Comparison of ENCODE assay signal across 4 fruit fly cellular contexts in the genomic region with DNA sequence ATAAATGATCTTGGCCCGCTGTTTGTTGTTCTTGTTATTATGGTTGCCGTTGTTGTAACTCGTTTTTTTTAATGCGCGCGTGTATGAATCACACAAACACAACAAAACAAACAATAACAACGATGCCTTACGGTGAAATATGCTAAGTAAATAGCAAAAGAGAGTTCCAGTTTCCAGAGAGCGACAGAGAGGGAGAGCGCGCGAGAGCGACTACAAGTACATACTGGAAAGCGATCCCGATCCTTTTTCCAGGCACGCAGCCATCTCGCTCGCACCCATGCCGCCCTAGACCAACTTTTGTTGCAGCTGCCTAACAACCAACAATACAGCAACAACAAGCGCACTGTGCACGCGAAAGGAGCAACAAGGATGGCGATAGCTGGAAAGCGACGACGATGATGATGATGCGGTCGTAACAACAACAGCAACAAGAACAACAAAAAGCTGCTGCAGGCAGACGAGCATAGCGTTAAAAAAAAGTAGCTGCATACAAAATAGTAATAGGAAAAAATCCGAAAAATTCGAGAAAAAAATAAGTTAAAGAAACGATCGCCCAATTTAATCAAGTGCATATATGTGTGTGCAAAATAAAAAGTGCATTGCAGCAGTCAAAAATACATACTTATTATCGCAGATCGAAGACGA.
A peak's percentile ranks its signal among the peaks of the same experiment; 100 is the strongest.
TF ChIP-seq lines count a peak whose summit lies in the region.

No protein-coding gene starts in this region.

- TF ChIP-seq CTCF in whole organism, embryonic (GFP tag; optimal IDR thresholded peaks at IDR 0.05; lab: Kevin White, UChicago): no peak

TF ChIP-seq in whole organism, embryonic, 481 proteins besides CTCF, POLR2A, EP300 and RAD21 (continues in another document):
- no peak for TF ChIP-seq Atf-2 (GFP tag; optimal IDR thresholded peaks at IDR 0.05; lab: Kevin White, UChicago)
- no peak for TF ChIP-seq bab2 (GFP tag; optimal IDR thresholded peaks at IDR 0.05; lab: Kevin White, UChicago)
- TF ChIP-seq CG7963 (GFP tag; IDR thresholded peaks at IDR 0.05; lab: Robert Waterston, UW; ENCODE audit: partially characterized antibody): no peak
- TF ChIP-seq CG17829 (tag; optimal IDR thresholded peaks at IDR 0.05; lab: Kevin White, UChicago): no peak
- peak; percentile 18; the same call in 1 of the 2 replicates for TF ChIP-seq chm (GFP tag; IDR thresholded peaks at IDR 0.05; lab: Robert Waterston, UW)
- peak; percentile 56 to 79 for TF ChIP-seq Trl (optimal IDR thresholded peaks at IDR 0.05; lab: Kevin White, UChicago)
- TF ChIP-seq Trl (GFP tag; optimal IDR thresholded peaks at IDR 0.05; lab: Kevin White, UChicago): no peak
- TF ChIP-seq CG8924 (tag; optimal IDR thresholded peaks at IDR 0.05; lab: Kevin White, UChicago): peak; percentile 72
- no peak for TF ChIP-seq Lim3 (GFP tag; IDR thresholded peaks at IDR 0.05; lab: Robert Waterston, UW)
- no peak for TF ChIP-seq bigmax (GFP tag; optimal IDR thresholded peaks at IDR 0.05; lab: Kevin White, UChicago)
- no peak for TF ChIP-seq pho (GFP tag; optimal IDR thresholded peaks at IDR 0.05; lab: Kevin White, UChicago)
- no peak for TF ChIP-seq Sry-β (GFP tag; optimal IDR thresholded peaks at IDR 0.05; lab: Kevin White, UChicago)
- peak; percentile 23; the same call in 1 of the 3 replicates for TF ChIP-seq so (GFP tag; IDR thresholded peaks at IDR 0.05; lab: Robert Waterston, UW)
- TF ChIP-seq fd3F (GFP tag; optimal IDR thresholded peaks at IDR 0.05; lab: Kevin White, UChicago): no peak
- TF ChIP-seq Gsc (GFP tag; IDR thresholded peaks at IDR 0.05; lab: Robert Waterston, UW): no peak
- no peak for TF ChIP-seq Dfd (GFP tag; optimal IDR thresholded peaks at IDR 0.05; lab: Kevin White, UChicago)
- 0 out of 2 replicates have a peak, but pooled peaks have one; percentile 20 for TF ChIP-seq hbn (GFP tag; IDR thresholded peaks at IDR 0.05; lab: Robert Waterston, UW; ENCODE audit: partially characterized antibody)
- no peak for TF ChIP-seq TFAM (GFP tag; optimal IDR thresholded peaks at IDR 0.05; lab: Kevin White, UChicago)
- 0 out of 3 replicates have a peak, but pooled peaks have one; percentile 73 for TF ChIP-seq CG2199 (GFP tag; IDR thresholded peaks at IDR 0.05; lab: Robert Waterston, UW)
- TF ChIP-seq da (GFP tag; optimal IDR thresholded peaks at IDR 0.05; lab: Kevin White, UChicago): peak; percentile 25

TF ChIP-seq in whole organism, prepupa, 60 proteins besides CTCF, POLR2A, EP300 and RAD21 (continues in another document):
- TF ChIP-seq CG4318 (GFP tag; optimal IDR thresholded peaks at IDR 0.05; lab: Kevin White, UChicago): no peak
- no peak for TF ChIP-seq CG32006 (GFP tag; optimal IDR thresholded peaks at IDR 0.05; lab: Kevin White, UChicago)
- no peak for TF ChIP-seq cyc (GFP tag; optimal IDR thresholded peaks at IDR 0.05; lab: Kevin White, UChicago)
- no peak for TF ChIP-seq svp (GFP tag; lab: Kevin White, UChicago)
- TF ChIP-seq Eip93F (GFP tag; optimal IDR thresholded peaks at IDR 0.05; lab: Kevin White, UChicago): no peak
- TF ChIP-seq eg (GFP tag; IDR thresholded peaks at IDR 0.05; lab: Robert Waterston, UW): no peak
- no peak for TF ChIP-seq vri (GFP tag; optimal IDR thresholded peaks at IDR 0.05; lab: Kevin White, UChicago)
- TF ChIP-seq CG6163 (GFP tag; IDR thresholded peaks at IDR 0.05; lab: Robert Waterston, UW): no peak
- no peak for TF ChIP-seq Sox14 (GFP tag; optimal IDR thresholded peaks at IDR 0.05; lab: Kevin White, UChicago)
- TF ChIP-seq net (GFP tag; optimal IDR thresholded peaks at IDR 0.05; lab: Kevin White, UChicago): no peak
- no peak for TF ChIP-seq spab (GFP tag; optimal IDR thresholded peaks at IDR 0.05; lab: Kevin White, UChicago)
- peak; percentile 35 for TF ChIP-seq CG6808 (GFP tag; optimal IDR thresholded peaks at IDR 0.05; lab: Kevin White, UChicago)
- TF ChIP-seq topi (GFP tag; optimal IDR thresholded peaks at IDR 0.05; lab: Kevin White, UChicago): no peak
- no peak for TF ChIP-seq CG34406 (GFP tag; optimal IDR thresholded peaks at IDR 0.05; lab: Kevin White, UChicago)
- TF ChIP-seq CG6276 (GFP tag; optimal IDR thresholded peaks at IDR 0.05; lab: Kevin White, UChicago): no peak
- no peak for TF ChIP-seq fd59A (GFP tag; optimal IDR thresholded peaks at IDR 0.05; lab: Kevin White, UChicago)
- TF ChIP-seq Eip75B (GFP tag; optimal IDR thresholded peaks at IDR 0.05; lab: Kevin White, UChicago): no peak
- TF ChIP-seq OdsH (GFP tag; optimal IDR thresholded peaks at IDR 0.05; lab: Kevin White, UChicago): no peak
- TF ChIP-seq Hr38 (GFP tag; optimal IDR thresholded peaks at IDR 0.05; lab: Kevin White, UChicago): no peak
- no peak for TF ChIP-seq CG8319 (GFP tag; optimal IDR thresholded peaks at IDR 0.05; lab: Kevin White, UChicago)
- no peak for TF ChIP-seq CG1621 (tag; optimal IDR thresholded peaks at IDR 0.05; lab: Kevin White, UChicago)
- peak; percentile 67 for TF ChIP-seq fkh (GFP tag; optimal IDR thresholded peaks at IDR 0.05; lab: Kevin White, UChicago)
- no peak for TF ChIP-seq CG11762 (GFP tag; optimal IDR thresholded peaks at IDR 0.05; lab: Kevin White, UChicago; ENCODE audit: insufficient read depth)

TF ChIP-seq in whole organism, pupa, 21 proteins besides CTCF, POLR2A, EP300 and RAD21:
- TF ChIP-seq CG32121 (GFP tag; IDR thresholded peaks at IDR 0.05; lab: Robert Waterston, UW) (no peak), Pif1A (GFP tag; optimal IDR thresholded peaks at IDR 0.05; lab: Kevin White, UChicago) (no peak), CG4496 (GFP tag; IDR thresholded peaks at IDR 0.05; lab: Robert Waterston, UW) (peak; percentile 62; the same call in 2 of the 3 replicates), CG14655 (GFP tag; optimal IDR thresholded peaks at IDR 0.05; lab: Kevin White, UChicago) (no peak), D1 (tag; optimal IDR thresholded peaks at IDR 0.05; lab: Kevin White, UChicago) (no peak), CG17806 (tag; optimal IDR thresholded peaks at IDR 0.05; lab: Kevin White, UChicago) (no peak), CG13204 (GFP tag; optimal IDR thresholded peaks at IDR 0.05; lab: Kevin White, UChicago) (peak; percentile 39), fd96Ca (GFP tag; IDR thresholded peaks at IDR 0.05; lab: Robert Waterston, UW) (no peak; the same call in 2 of the 3 replicates), CG10348 (GFP tag; IDR thresholded peaks at IDR 0.05; lab: Robert Waterston, UW) (no peak)

TF ChIP-seq in whole organism, wandering third instar larva, 38 proteins besides CTCF, POLR2A, EP300 and RAD21:
- TF ChIP-seq Dif (GFP tag; optimal IDR thresholded peaks at IDR 0.05; lab: Kevin White, UChicago; ENCODE audit: partially characterized antibody) (peak; percentile 52), br (GFP tag; optimal IDR thresholded peaks at IDR 0.05; lab: Kevin White, UChicago) (no peak)
TF ChIP-seq in whole organism, wandering third instar larva: peak in this region for 1.
